Worm (Caenorhabditis elegans): ENCODE measurements around the gene chc-1.

ce11 chrIII:10209703-10210102, 6.1 kb downstream of the chc-1 start, which contains the start of gene T20G5.9:
- TF ChIP-seq egl-43 (GFP tag; IDR thresholded peaks at IDR 0.05), result no peak
- peak; percentile 53 for TF ChIP-seq ama-1 (optimal IDR thresholded peaks at IDR 0.05)
- TF ChIP-seq nhr-6 (tag; optimal IDR thresholded peaks at IDR 0.05), result no peak
